Worm (Caenorhabditis elegans): ENCODE data around the gene fbxb-92.

DNA sequence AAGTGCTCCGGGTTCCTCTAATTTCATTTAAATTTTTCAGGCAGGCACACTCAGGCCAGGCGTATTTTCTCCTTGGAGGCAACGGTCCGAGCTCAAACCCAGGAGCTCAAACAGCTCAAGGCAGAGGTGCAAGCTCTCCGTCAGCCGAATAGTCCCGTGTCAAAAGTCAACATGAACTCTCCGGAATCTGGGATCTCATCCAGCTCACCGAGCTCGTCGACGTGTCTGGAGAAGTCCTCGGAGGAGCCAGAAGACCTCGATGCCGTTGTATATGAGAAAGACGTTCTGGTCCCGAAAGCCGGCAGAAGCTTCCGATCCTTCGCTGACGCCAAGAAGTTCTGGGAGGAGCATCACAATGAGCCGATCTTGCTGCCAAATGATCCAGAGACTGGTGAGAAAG lies 38.5 kb upstream of the fbxb-92 start:
- TF ChIP-seq nhr-11 (tag; optimal IDR thresholded peaks at IDR 0.05) (no peak), lsy-2 (tag; optimal IDR thresholded peaks at IDR 0.05) (no peak), nhr-12 (tag; optimal IDR thresholded peaks at IDR 0.05) (no peak), snpc-4 (tag; optimal IDR thresholded peaks at IDR 0.05) (no peak), ama-1 (optimal IDR thresholded peaks at IDR 0.05) (no peak), aly-2 (tag; optimal IDR thresholded peaks at IDR 0.05) (no peak), dmd-4 (tag; optimal IDR thresholded peaks at IDR 0.05) (no peak), elt-1 (tag; optimal IDR thresholded peaks at IDR 0.05) (no peak), fos-1 (tag; optimal IDR thresholded peaks at IDR 0.05) (no peak), unc-62 (GFP tag; optimal IDR thresholded peaks at IDR 0.05) (no peak), unc-55 (GFP tag; optimal IDR thresholded peaks at IDR 0.05) (no peak), gmeb-1 (tag; optimal IDR thresholded peaks at IDR 0.05) (no peak), ZK546.5 (tag; optimal IDR thresholded peaks at IDR 0.05) (no peak)

Data from whole organism, L2 larva.